Fruit fly (Drosophila melanogaster) whole organism, prepupa: Measurements from ENCODE around the gene Ubi-p63E.

ENCODE experiments used
- CG10631 ChIP-seq: fragments of 200-800 bp; sonication (Bioruptor generic); optimal IDR thresholded peaks from 2 replicates; lab custom pipeline; 2016; ENCODE audit warnings: missing biosample characterization, missing genetic modification characterization
- CG11762 ChIP-seq: fragments of 200-800 bp; sonication (Bioruptor generic); optimal IDR thresholded peaks from 3 replicates; lab custom pipeline; 2016; ENCODE audit warnings: missing biosample characterization, missing genetic modification characterization; ENCODE audit not compliant: insufficient read depth
- CG15336 ChIP-seq: fragments of 200-800 bp; sonication (Bioruptor generic); IDR thresholded peaks from 2 replicates; pipeline ENCODE4 v1.3.6; 2022; ENCODE audit warnings: missing biosample characterization, missing genetic modification characterization
- CG6854 ChIP-seq: fragments of 200-800 bp; sonication (Bioruptor generic); optimal IDR thresholded peaks from 2 replicates; lab custom pipeline; 2017; ENCODE audit warnings: missing biosample characterization, mild to moderate bottlenecking, missing genetic modification characterization
- CG8632 ChIP-seq: fragments of 200-800 bp; sonication (Bioruptor generic); optimal IDR thresholded peaks from 3 replicates; lab custom pipeline; 2016; ENCODE audit warnings: missing biosample characterization, missing genetic modification characterization
- Eip75B ChIP-seq: fragments of 200-800 bp; sonication (Bioruptor generic); optimal IDR thresholded peaks from 3 replicates; lab custom pipeline; 2016; ENCODE audit warnings: missing biosample characterization, missing genetic modification characterization
- Sox102F ChIP-seq: fragments of 200-800 bp; sonication (Bioruptor generic); optimal IDR thresholded peaks from 2 replicates; lab custom pipeline; 2016; ENCODE audit warnings: missing biosample characterization, mild to moderate bottlenecking, missing genetic modification characterization
- lz ChIP-seq: fragments of 200-800 bp; sonication (Bioruptor generic); optimal IDR thresholded peaks from 3 replicates; lab custom pipeline; 2016; ENCODE audit warnings: missing biosample characterization, missing genetic modification characterization
- salr ChIP-seq, 2 experiments: fragments of 200-800 bp; sonication (Bioruptor generic); optimal IDR thresholded peaks; 3 replicates each; lab custom pipeline; 2016 to 2018; ENCODE audit warnings: missing biosample characterization in 2 of 2, missing genetic modification characterization in 2 of 2, mild to moderate bottlenecking in 1 of 2

- TF ChIP-seq CG6854 (GFP tag; lab: Kevin White, UChicago) (no peak), Eip75B (GFP tag; lab: Kevin White, UChicago) (no peak), CG8632 (no peak), CG11762 (GFP tag; lab: Kevin White, UChicago) (no peak), CG10631 (GFP tag; lab: Kevin White, UChicago) (peak; percentile 55), CG15336 (no peak), lz (GFP tag; lab: Kevin White, UChicago) (peak; percentile 32), salr (GFP tag; optimal IDR thresholded peaks at IDR 0.05; lab: Kevin White, UChicago) (no peak), Sox102F (GFP tag; lab: Kevin White, UChicago) (no peak)
These were observed 4.0 kb downstream of the Ubi-p63E start, which contains the start of gene Ccz1 for dm6 chr3L:3898978-3899377.
